Fruit fly (Drosophila melanogaster) whole organism, prepupa: ENCODE results near the gene CG43391.
A peak's percentile ranks its signal among the peaks of the same experiment; 100 is the strongest.

Experiments used
- Blimp-1 ChIP-seq: fragments of 200-800 bp; sonication (Bioruptor generic); optimal IDR thresholded peaks from 3 replicates; lab custom pipeline; 2017; ENCODE audit warnings: missing biosample characterization, missing genetic modification characterization, mild to moderate bottlenecking, moderate library complexity, missing genetic modification reagents
- CG10631 ChIP-seq: fragments of 200-800 bp; sonication (Bioruptor generic); optimal IDR thresholded peaks from 2 replicates; lab custom pipeline; 2016; ENCODE audit warnings: missing biosample characterization, missing genetic modification characterization
- CG11294 ChIP-seq: fragments of 200-800 bp; sonication (Bioruptor generic); IDR thresholded peaks from 2 replicates; pipeline ENCODE4 v1.3.6; 2022; ENCODE audit warnings: missing biosample characterization, missing genetic modification characterization
- CG11902 ChIP-seq: fragments of 200-800 bp; sonication (Bioruptor generic); optimal IDR thresholded peaks from 3 replicates; lab custom pipeline; 2016; ENCODE audit warnings: missing biosample characterization, missing genetic modification characterization
- CG1621 ChIP-seq: fragments of 200-800 bp; sonication (Bioruptor generic); optimal IDR thresholded peaks from 3 replicates; lab custom pipeline; 2018; ENCODE audit warnings: missing biosample characterization, mild to moderate bottlenecking, missing genetic modification characterization
- CG16779 ChIP-seq: fragments of 200-800 bp; sonication (Bioruptor generic); optimal IDR thresholded peaks from 3 replicates; lab custom pipeline; 2017; ENCODE audit warnings: missing biosample characterization, mild to moderate bottlenecking, missing genetic modification characterization
- CG3032 ChIP-seq: fragments of 200-800 bp; optimal IDR thresholded peaks from 2 replicates; lab custom pipeline; 2019; ENCODE audit warnings: missing biosample characterization, mild to moderate bottlenecking, missing genetic modification characterization, moderate library complexity
- CG31627 ChIP-seq: fragments of 200-800 bp; sonication (Bioruptor generic); optimal IDR thresholded peaks from 3 replicates; lab custom pipeline; 2016; ENCODE audit warnings: missing biosample characterization, missing genetic modification characterization
- CG3919 ChIP-seq: fragments of 200-800 bp; sonication (Bioruptor generic); optimal IDR thresholded peaks from 3 replicates; lab custom pipeline; 2016; ENCODE audit warnings: missing biosample characterization, missing genetic modification characterization
- CG6163 ChIP-seq: fragments of 200-800 bp; sonication (Bioruptor generic); IDR thresholded peaks from 3 replicates; pipeline ENCODE4 v1.3.6; 2022; ENCODE audit warnings: missing biosample characterization, missing genetic modification characterization
- CG6276 ChIP-seq: fragments of 200-800 bp; sonication (Bioruptor generic); optimal IDR thresholded peaks from 2 replicates; lab custom pipeline; 2017; ENCODE audit warnings: missing biosample characterization, mild to moderate bottlenecking, missing genetic modification characterization
- CG6792 ChIP-seq: fragments of 200-800 bp; sonication (Bioruptor generic); optimal IDR thresholded peaks from 3 replicates; lab custom pipeline; 2016; ENCODE audit warnings: missing biosample characterization, missing genetic modification characterization
- CG6808 ChIP-seq: fragments of 200-800 bp; sonication (Bioruptor generic); optimal IDR thresholded peaks from 3 replicates; lab custom pipeline; 2017; ENCODE audit warnings: missing biosample characterization, missing genetic modification characterization, mild to moderate bottlenecking, moderate library complexity, missing genetic modification reagents
- CG6854 ChIP-seq: fragments of 200-800 bp; sonication (Bioruptor generic); optimal IDR thresholded peaks from 2 replicates; lab custom pipeline; 2017; ENCODE audit warnings: missing biosample characterization, mild to moderate bottlenecking, missing genetic modification characterization
- CG7368 ChIP-seq: fragments of 200-800 bp; sonication (Bioruptor generic); optimal IDR thresholded peaks from 3 replicates; lab custom pipeline; 2016; ENCODE audit warnings: missing biosample characterization, missing genetic modification characterization
- CG8119 ChIP-seq: fragments of 200-800 bp; sonication (Bioruptor generic); IDR thresholded peaks from 3 replicates; pipeline ENCODE4 v1.3.6; 2022; ENCODE audit warnings: missing biosample characterization, missing genetic modification characterization
- CG8319 ChIP-seq: fragments of 200-800 bp; sonication (Bioruptor generic); optimal IDR thresholded peaks from 3 replicates; lab custom pipeline; 2016; ENCODE audit warnings: missing biosample characterization, missing genetic modification characterization
- CG8632 ChIP-seq: fragments of 200-800 bp; sonication (Bioruptor generic); optimal IDR thresholded peaks from 3 replicates; lab custom pipeline; 2016; ENCODE audit warnings: missing biosample characterization, missing genetic modification characterization
- Eip75B ChIP-seq: fragments of 200-800 bp; sonication (Bioruptor generic); optimal IDR thresholded peaks from 3 replicates; lab custom pipeline; 2016; ENCODE audit warnings: missing biosample characterization, missing genetic modification characterization
- Eip78C ChIP-seq: fragments of 200-800 bp; sonication (Bioruptor generic); peaks from one replicate; lab custom pipeline; 2016; ENCODE audit warnings: missing biosample characterization, missing genetic modification characterization
- Eip93F ChIP-seq: fragments of 200-800 bp; sonication (Bioruptor generic); optimal IDR thresholded peaks from 2 replicates; lab custom pipeline; 2016; ENCODE audit warnings: missing biosample characterization, mild to moderate bottlenecking, missing genetic modification characterization
- Ets96B ChIP-seq: fragments of 200-800 bp; optimal IDR thresholded peaks from 2 replicates; lab custom pipeline; 2019; ENCODE audit warnings: missing biosample characterization, mild to moderate bottlenecking, missing genetic modification characterization, moderate library complexity
- Hr4 ChIP-seq: fragments of 200-800 bp; sonication (Bioruptor generic); optimal IDR thresholded peaks from 3 replicates; lab custom pipeline; 2016; ENCODE audit warnings: missing biosample characterization, missing genetic modification characterization
- Lpt ChIP-seq: fragments of 200-800 bp; sonication (Bioruptor generic); optimal IDR thresholded peaks from 3 replicates; lab custom pipeline; 2016; ENCODE audit warnings: missing biosample characterization, missing genetic modification characterization
- Met ChIP-seq: fragments of 200-800 bp; sonication (Bioruptor generic); optimal IDR thresholded peaks from 3 replicates; lab custom pipeline; 2016; ENCODE audit warnings: missing biosample characterization, missing genetic modification characterization
- OdsH ChIP-seq: fragments of 200-800 bp; sonication (Bioruptor generic); optimal IDR thresholded peaks from 3 replicates; lab custom pipeline; 2016; ENCODE audit warnings: missing biosample characterization, missing genetic modification characterization
- Smox ChIP-seq: fragments of 200-800 bp; sonication (Bioruptor generic); optimal IDR thresholded peaks from 3 replicates; lab custom pipeline; 2016; ENCODE audit warnings: missing biosample characterization, missing genetic modification characterization
- Sox15 ChIP-seq: fragments of 200-800 bp; sonication (Bioruptor generic); optimal IDR thresholded peaks from 3 replicates; lab custom pipeline; 2016; ENCODE audit warnings: missing biosample characterization, missing genetic modification characterization
- acj6 ChIP-seq: fragments of 200-800 bp; sonication (Bioruptor generic); optimal IDR thresholded peaks from 3 replicates; lab custom pipeline; 2016; ENCODE audit warnings: missing biosample characterization, missing genetic modification characterization
- cyc ChIP-seq: fragments of 200-800 bp; sonication (Bioruptor generic); optimal IDR thresholded peaks from 3 replicates; lab custom pipeline; 2016; ENCODE audit warnings: missing biosample characterization, missing genetic modification characterization
- dac ChIP-seq: fragments of 200-800 bp; sonication (Bioruptor generic); optimal IDR thresholded peaks from 2 replicates; lab custom pipeline; 2017; ENCODE audit warnings: missing biosample characterization, mild to moderate bottlenecking, missing genetic modification characterization
- dsx ChIP-seq: fragments of 200-800 bp; optimal IDR thresholded peaks from 3 replicates; lab custom pipeline; 2019; ENCODE audit warnings: missing biosample characterization, mild to moderate bottlenecking, missing genetic modification characterization, moderate library complexity; ENCODE audit not compliant: poor library complexity, severe bottlenecking
- eg ChIP-seq: fragments of 200-800 bp; sonication (Bioruptor generic); IDR thresholded peaks from 3 replicates; pipeline ENCODE4 v1.3.6; 2022; ENCODE audit warnings: missing biosample characterization, missing genetic modification characterization
- esn ChIP-seq: fragments of 200-800 bp; sonication (Bioruptor generic); optimal IDR thresholded peaks from 2 replicates; lab custom pipeline; 2016; ENCODE audit warnings: missing biosample characterization, mild to moderate bottlenecking, missing genetic modification characterization, moderate library complexity
- fkh ChIP-seq: fragments of 200-800 bp; sonication (Bioruptor generic); optimal IDR thresholded peaks from 3 replicates; lab custom pipeline; 2017; ENCODE audit warnings: missing biosample characterization, mild to moderate bottlenecking, missing genetic modification characterization, moderate library complexity
- lz ChIP-seq: fragments of 200-800 bp; sonication (Bioruptor generic); optimal IDR thresholded peaks from 3 replicates; lab custom pipeline; 2016; ENCODE audit warnings: missing biosample characterization, missing genetic modification characterization
- pdm3 ChIP-seq: fragments of 200-800 bp; sonication (Bioruptor generic); optimal IDR thresholded peaks from 3 replicates; lab custom pipeline; 2016; ENCODE audit warnings: missing biosample characterization, missing genetic modification characterization
- spab ChIP-seq: fragments of 200-800 bp; sonication (Bioruptor generic); optimal IDR thresholded peaks from 2 replicates; lab custom pipeline; 2017; ENCODE audit warnings: missing biosample characterization, mild to moderate bottlenecking, missing genetic modification characterization, missing genetic modification reagents
- ss ChIP-seq, 2 experiments: fragments of 200-800 bp; sonication (Bioruptor generic); optimal IDR thresholded peaks; 2 replicates in 1 of 2; 3 replicates in 1 of 2; lab custom pipeline; 2017 to 2018; ENCODE audit warnings: mild to moderate bottlenecking in 2 of 2, missing biosample characterization in 2 of 2, missing genetic modification characterization in 2 of 2, moderate library complexity in 1 of 2
- svp ChIP-seq: fragments of 200-800 bp; sonication (Bioruptor generic); peaks from one replicate; lab custom pipeline; 2016; ENCODE audit warnings: missing biosample characterization, missing genetic modification characterization

The CG43391 gene

dm6 chr3L:11580919-11581318, at the start of gene CG43391:
CG43391 (minus strand) TSS chr3L:11581019.
- TF ChIP-seq Eip75B (GFP tag; lab: Kevin White, UChicago): no peak
- TF ChIP-seq Eip93F (GFP tag; lab: Kevin White, UChicago): no peak
- no peak for TF ChIP-seq spab (GFP tag; lab: Kevin White, UChicago)
- TF ChIP-seq CG8119 (GFP tag; lab: Robert Waterston, UW): no peak
- TF ChIP-seq CG6854 (GFP tag; lab: Kevin White, UChicago): no peak
- TF ChIP-seq CG8319 (GFP tag; lab: Kevin White, UChicago): no peak
- TF ChIP-seq CG6163 (GFP tag; lab: Robert Waterston, UW): no peak
- no peak for TF ChIP-seq CG11294 (GFP tag; lab: Robert Waterston, UW)
- TF ChIP-seq Met (GFP tag; lab: Kevin White, UChicago): no peak
- TF ChIP-seq CG10631 (GFP tag; lab: Kevin White, UChicago): no peak

DNA sequence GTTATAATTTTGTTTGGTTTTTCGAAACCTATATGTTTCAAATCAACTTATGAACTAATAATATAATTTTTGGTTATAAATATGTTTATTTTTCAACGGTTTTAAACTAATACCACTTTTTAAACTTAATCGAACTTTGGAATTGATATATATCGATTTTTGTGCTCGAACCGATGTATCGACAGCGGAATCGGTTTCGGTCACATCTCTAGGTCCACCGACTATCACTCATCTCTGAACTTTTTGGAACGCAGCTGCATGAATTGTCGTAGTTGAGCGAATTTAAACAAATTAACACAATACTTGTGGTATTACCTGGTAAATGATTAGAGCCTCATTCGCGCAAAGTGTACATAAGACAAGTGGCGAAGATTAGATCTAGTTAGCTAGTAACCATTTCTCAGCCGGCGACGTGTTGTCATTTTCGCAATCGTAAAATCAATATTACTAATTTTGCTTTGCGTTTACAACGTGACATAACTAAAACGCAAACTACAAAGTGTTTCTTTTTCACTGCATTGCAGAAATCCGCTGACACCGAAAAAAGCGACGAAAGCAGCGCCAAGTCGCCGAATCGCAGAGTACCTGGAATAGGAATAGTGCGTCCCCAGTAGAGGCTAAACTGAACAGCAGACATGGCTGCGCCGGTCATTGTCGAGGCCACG, 47.1 kb upstream of the CG43391 start, which contains the start of gene Apt1:
Gene Apt1, plus strand, starts transcription at position 219 of the 665 bp plus-strand sequence.
- TF ChIP-seq CG6854 (GFP tag; lab: Kevin White, UChicago) (no peak), CG3919 (GFP tag; lab: Kevin White, UChicago) (no peak), cyc (GFP tag; lab: Kevin White, UChicago) (no peak), pdm3 (no peak), CG7368 (GFP tag; lab: Kevin White, UChicago) (no peak), Ets96B (no peak), CG3032 (peak; percentile 6), svp (peak; percentile 68), lz (GFP tag; lab: Kevin White, UChicago) (peak; percentile 11), Hr4 (GFP tag; lab: Kevin White, UChicago) (peak; percentile 4), CG11902 (GFP tag; lab: Kevin White, UChicago) (no peak), Smox (GFP tag; lab: Kevin White, UChicago) (no peak), acj6 (no peak), fkh (peak; percentile 48), Eip78C (GFP tag; lab: Kevin White, UChicago) (peak; percentile 39), Eip93F (GFP tag; lab: Kevin White, UChicago) (no peak), CG16779 (tag; lab: Kevin White, UChicago) (no peak), CG6792 (no peak), dsx (GFP tag; lab: Kevin White, UChicago) (peak; percentile 11), Blimp-1 (GFP tag; lab: Kevin White, UChicago) (no peak), CG31627 (no peak), spab (GFP tag; lab: Kevin White, UChicago) (no peak), dac (GFP tag; lab: Kevin White, UChicago) (no peak), Sox15 (GFP tag; lab: Kevin White, UChicago) (no peak), CG6808 (no peak), CG1621 (tag; lab: Kevin White, UChicago) (no peak), CG8319 (GFP tag; lab: Kevin White, UChicago) (no peak), eg (GFP tag; lab: Robert Waterston, UW) (no peak), esn (peak; percentile 44), OdsH (GFP tag; lab: Kevin White, UChicago) (peak; percentile 4), CG8632 (GFP tag; lab: Kevin White, UChicago) (no peak), CG6276 (GFP tag; lab: Kevin White, UChicago) (no peak), Met (GFP tag; lab: Kevin White, UChicago) (no peak), Lpt (GFP tag; lab: Kevin White, UChicago) (no peak), ss (GFP tag; optimal IDR thresholded peaks at IDR 0.05; lab: Kevin White, UChicago) (peak; percentile 27 to 41)
